Fruit fly (Drosophila melanogaster) whole organism, embryonic: ENCODE data around the gene CG17778.

Experiments
- BEAF-32 ChIP-seq: fragments of 200-800 bp; sonication (Bioruptor generic); optimal IDR thresholded peaks from 3 replicates; lab custom pipeline; 2017; ENCODE audit warnings: missing biosample characterization, missing genetic modification characterization, mild to moderate bottlenecking, moderate library complexity, missing genetic modification reagents
- C15 ChIP-seq: fragments of 200-800 bp; sonication (Bioruptor generic); IDR thresholded peaks from 3 replicates; pipeline ENCODE4 v1.3.6; 2022; ENCODE audit warnings: missing biosample characterization, missing genetic modification characterization
- CG10147 ChIP-seq: fragments of 200-800 bp; sonication (Bioruptor generic); optimal IDR thresholded peaks from 2 replicates; lab custom pipeline; 2019; ENCODE audit warnings: missing biosample characterization, mild to moderate bottlenecking, missing genetic modification characterization, moderate library complexity
- CG1024 ChIP-seq: fragments of 200-800 bp; sonication (Bioruptor generic); IDR thresholded peaks from 2 replicates; pipeline ENCODE4 v1.3.6; 2022; ENCODE audit warnings: missing biosample characterization, missing genetic modification characterization
- CG10267 ChIP-seq: fragments of 200-800 bp; sonication (Bioruptor generic); optimal IDR thresholded peaks from 2 replicates; lab custom pipeline; 2018; ENCODE audit warnings: missing biosample characterization, mild to moderate bottlenecking, missing genetic modification characterization, moderate library complexity
- CG11696 ChIP-seq: fragments of 200-800 bp; sonication (Bioruptor generic); IDR thresholded peaks from 2 replicates; pipeline ENCODE4 v1.3.6; 2022; ENCODE audit warnings: missing biosample characterization, missing genetic modification characterization
- CG12155 ChIP-seq: fragments of 200-800 bp; sonication (Bioruptor generic); optimal IDR thresholded peaks from 3 replicates; lab custom pipeline; 2016; ENCODE audit warnings: missing biosample characterization, missing genetic modification characterization
- CG14965 ChIP-seq: fragments of 200-800 bp; sonication (Bioruptor generic); optimal IDR thresholded peaks from 2 replicates; lab custom pipeline; 2016; ENCODE audit warnings: missing biosample characterization, missing genetic modification characterization, borderline replicate concordance
- CG16863 ChIP-seq: fragments of 200-800 bp; sonication (Bioruptor generic); optimal IDR thresholded peaks from 3 replicates; lab custom pipeline; 2016; ENCODE audit warnings: missing biosample characterization, missing genetic modification characterization
- CG1792 ChIP-seq: fragments of 200-800 bp; sonication (Bioruptor generic); optimal IDR thresholded peaks from 2 replicates; lab custom pipeline; 2016; ENCODE audit warnings: missing biosample characterization, missing genetic modification characterization
- CG18262 ChIP-seq: fragments of 200-800 bp; optimal IDR thresholded peaks from 3 replicates; lab custom pipeline; 2019; ENCODE audit warnings: missing biosample characterization, mild to moderate bottlenecking, missing genetic modification characterization, moderate library complexity
- CG18619 ChIP-seq: fragments of 200-800 bp; sonication (Bioruptor generic); optimal IDR thresholded peaks from 3 replicates; lab custom pipeline; 2017; ENCODE audit warnings: missing biosample characterization, mild to moderate bottlenecking, missing genetic modification characterization
- CG2116 ChIP-seq: fragments of 200-800 bp; sonication (Bioruptor generic); optimal IDR thresholded peaks from 3 replicates; lab custom pipeline; 2018; ENCODE audit warnings: missing biosample characterization, mild to moderate bottlenecking, missing genetic modification characterization
- CG2712 ChIP-seq: fragments of 200-800 bp; optimal IDR thresholded peaks from 3 replicates; lab custom pipeline; 2019; ENCODE audit warnings: missing biosample characterization, mild to moderate bottlenecking, missing genetic modification characterization, moderate library complexity
- CG2875 ChIP-seq: fragments of 200-800 bp; sonication (Bioruptor generic); optimal IDR thresholded peaks from 2 replicates; lab custom pipeline; 2017; ENCODE audit warnings: missing biosample characterization, mild to moderate bottlenecking, missing genetic modification characterization, missing genetic modification reagents
- CG4617 ChIP-seq: fragments of 200-800 bp; sonication (Bioruptor generic); optimal IDR thresholded peaks from 3 replicates; lab custom pipeline; 2016; ENCODE audit warnings: missing biosample characterization, missing genetic modification characterization, borderline replicate concordance
- CG4730 ChIP-seq: fragments of 200-800 bp; sonication (Bioruptor generic); IDR thresholded peaks from 2 replicates; pipeline ENCODE4 v1.3.6; 2022; ENCODE audit warnings: missing biosample characterization, missing genetic modification characterization
- CG4820 ChIP-seq: fragments of 200-800 bp; sonication (Bioruptor generic); optimal IDR thresholded peaks from 3 replicates; lab custom pipeline; 2016; ENCODE audit warnings: missing biosample characterization, missing genetic modification characterization
- CG6175 ChIP-seq: fragments of 200-800 bp; sonication (Bioruptor generic); IDR thresholded peaks from 3 replicates; pipeline ENCODE4 v1.3.6; 2022; ENCODE audit warnings: missing biosample characterization, missing genetic modification characterization
- CG7963 ChIP-seq: fragments of 200-800 bp; sonication (Bioruptor generic); IDR thresholded peaks from 3 replicates; pipeline ENCODE4 v1.3.6; 2022; ENCODE audit warnings: missing biosample characterization, missing genetic modification characterization; ENCODE audit not compliant: partially characterized antibody
- CG8281 ChIP-seq: fragments of 200-800 bp; sonication (Bioruptor generic); optimal IDR thresholded peaks from 2 replicates; lab custom pipeline; 2018; ENCODE audit warnings: missing biosample characterization, mild to moderate bottlenecking, missing genetic modification characterization, moderate library complexity
- CG8388 ChIP-seq: fragments of 200-800 bp; sonication (Bioruptor generic); optimal IDR thresholded peaks from 2 replicates; lab custom pipeline; 2019; ENCODE audit warnings: missing biosample characterization, mild to moderate bottlenecking, missing genetic modification characterization, moderate library complexity
- CG8765 ChIP-seq: fragments of 200-800 bp; sonication (Bioruptor generic); IDR thresholded peaks from 2 replicates; pipeline ENCODE4 v1.3.6; 2022; ENCODE audit warnings: missing biosample characterization, missing genetic modification characterization
- CG8944 ChIP-seq: fragments of 200-800 bp; sonication (Bioruptor generic); optimal IDR thresholded peaks from 3 replicates; lab custom pipeline; 2016; ENCODE audit warnings: missing biosample characterization, missing genetic modification characterization
- CrebB ChIP-seq: fragments of 200-800 bp; sonication (Bioruptor generic); optimal IDR thresholded peaks from 3 replicates; lab custom pipeline; 2018; ENCODE audit warnings: missing biosample characterization, mild to moderate bottlenecking, missing genetic modification characterization
- D19A ChIP-seq: fragments of 200-800 bp; optimal IDR thresholded peaks from 3 replicates; lab custom pipeline; 2019; ENCODE audit warnings: missing biosample characterization, mild to moderate bottlenecking, missing genetic modification characterization, moderate library complexity
- Deaf1 ChIP-seq: fragments of 200-800 bp; optimal IDR thresholded peaks from 3 replicates; lab custom pipeline; 2019; ENCODE audit warnings: missing biosample characterization, mild to moderate bottlenecking, missing genetic modification characterization, moderate library complexity
- Doc2 ChIP-seq: fragments of 200-800 bp; sonication (Bioruptor generic); IDR thresholded peaks from 2 replicates; pipeline ENCODE4 v1.3.6; 2022; ENCODE audit warnings: missing biosample characterization, missing genetic modification characterization
- Dref ChIP-seq: fragments of 200-800 bp; sonication (Bioruptor generic); IDR thresholded peaks from 2 replicates; pipeline ENCODE4 v1.3.6; 2022; ENCODE audit warnings: missing biosample characterization, missing genetic modification characterization
- Fer3 ChIP-seq: fragments of 200-800 bp; sonication (Bioruptor generic); optimal IDR thresholded peaks from 2 replicates; lab custom pipeline; 2018; ENCODE audit warnings: missing biosample characterization, mild to moderate bottlenecking, missing genetic modification characterization, moderate library complexity
- HLH3B ChIP-seq: fragments of 200-800 bp; sonication (Bioruptor generic); IDR thresholded peaks from 2 replicates; pipeline ENCODE4 v1.3.6; 2022; ENCODE audit warnings: missing biosample characterization, missing genetic modification characterization
- Max ChIP-seq: fragments of 200-800 bp; sonication (Bioruptor generic); optimal IDR thresholded peaks from 2 replicates; lab custom pipeline; 2016; ENCODE audit warnings: missing biosample characterization, mild to moderate bottlenecking, missing genetic modification characterization
- Med ChIP-seq: fragments of 200-800 bp; sonication (Bioruptor generic); peaks from one replicate; lab custom pipeline; 2016; ENCODE audit warnings: missing biosample characterization, missing genetic modification characterization, mild to moderate bottlenecking, inconsistent platforms, moderate library complexity
- NC2α ChIP-seq: fragments of 200-800 bp; sonication (Bioruptor generic); optimal IDR thresholded peaks from 2 replicates; lab custom pipeline; 2016; ENCODE audit warnings: missing biosample characterization, missing genetic modification characterization
- Nf-YC ChIP-seq: fragments of 200-800 bp; optimal IDR thresholded peaks from 3 replicates; lab custom pipeline; 2019; ENCODE audit warnings: missing biosample characterization, mild to moderate bottlenecking, missing genetic modification characterization, moderate library complexity
- Oaz ChIP-seq: fragments of 200-800 bp; sonication (Bioruptor generic); IDR thresholded peaks from 2 replicates; pipeline ENCODE4 v1.3.6; 2022; ENCODE audit warnings: missing biosample characterization, missing genetic modification characterization
- Pdp1 ChIP-seq, 2 experiments: fragments of 200-800 bp; sonication (Bioruptor generic); optimal IDR thresholded peaks; 3 replicates each; lab custom pipeline; 2016; ENCODE audit warnings: missing biosample characterization in 2 of 2, missing genetic modification characterization in 2 of 2, mild to moderate bottlenecking in 1 of 2, moderate library complexity in 1 of 2
- Sox102F ChIP-seq: fragments of 200-800 bp; sonication (Bioruptor generic); optimal IDR thresholded peaks from 2 replicates; lab custom pipeline; 2018; ENCODE audit warnings: missing biosample characterization, mild to moderate bottlenecking, missing genetic modification characterization, moderate library complexity
- Usf ChIP-seq: fragments of 200-800 bp; sonication (Bioruptor generic); optimal IDR thresholded peaks from 2 replicates; lab custom pipeline; 2017; ENCODE audit warnings: missing genotype, missing biosample characterization, missing genetic modification characterization
- br ChIP-seq: fragments of >200 bp; optimal IDR thresholded peaks from 2 replicates; lab custom pipeline; 2017
- cad ChIP-seq: fragments of >200 bp; optimal IDR thresholded peaks from 2 replicates; lab custom pipeline; 2017; ENCODE audit warnings: missing biosample characterization, missing genetic modification characterization
- exex ChIP-seq: fragments of 200-800 bp; sonication (Bioruptor generic); optimal IDR thresholded peaks from 4 replicates; lab custom pipeline; 2018; ENCODE audit warnings: missing biosample characterization, mild to moderate bottlenecking, missing genetic modification characterization, moderate library complexity
- eyg ChIP-seq: fragments of 200-800 bp; sonication (Bioruptor generic); optimal IDR thresholded peaks from 3 replicates; lab custom pipeline; 2016; ENCODE audit warnings: missing biosample characterization, missing genetic modification characterization
- hb ChIP-seq: fragments of 200-800 bp; sonication (Bioruptor generic); IDR thresholded peaks from 3 replicates; pipeline ENCODE4 v1.3.6; 2022; ENCODE audit warnings: missing biosample characterization, missing genetic modification characterization; ENCODE audit not compliant: partially characterized antibody
- nmo ChIP-seq: fragments of 200-800 bp; sonication (Bioruptor generic); optimal IDR thresholded peaks from 2 replicates; lab custom pipeline; 2018; ENCODE audit warnings: missing biosample characterization, mild to moderate bottlenecking, missing genetic modification characterization, moderate library complexity
- org-1 ChIP-seq: fragments of 200-800 bp; sonication (Bioruptor generic); optimal IDR thresholded peaks from 2 replicates; lab custom pipeline; 2017; ENCODE audit warnings: missing biosample characterization, missing genetic modification characterization
- prd ChIP-seq, 3 experiments: fragments of >200 bp in 2 of 3; fragments of 200-800 bp in 1 of 3; sonication (Bioruptor generic) in 1 of 3; optimal IDR thresholded peaks in 2 of 3; IDR thresholded peaks in 1 of 3; 2 replicates in 2 of 3; 3 replicates in 1 of 3; pipeline versions ENCODE4 v1.3.6 to Lab custom; 2017 to 2022; ENCODE audit warnings: missing biosample characterization in 1 of 3, missing genetic modification characterization in 1 of 3
- sr ChIP-seq: fragments of 200-800 bp; sonication (Bioruptor generic); IDR thresholded peaks from 3 replicates; pipeline ENCODE4 v1.3.6; 2022; ENCODE audit warnings: missing biosample characterization, missing genetic modification characterization
- ssp ChIP-seq: fragments of 200-800 bp; sonication (Bioruptor generic); IDR thresholded peaks from 2 replicates; pipeline ENCODE4 v1.3.6; 2022; ENCODE audit warnings: missing biosample characterization, missing genetic modification characterization
- trem ChIP-seq: fragments of 200-800 bp; optimal IDR thresholded peaks from 3 replicates; lab custom pipeline; 2019; ENCODE audit warnings: missing biosample characterization, mild to moderate bottlenecking, missing genetic modification characterization, moderate library complexity
- vvl ChIP-seq: fragments of 200-800 bp; sonication (Bioruptor generic); IDR thresholded peaks from 2 replicates; pipeline ENCODE4 v1.3.6; 2022; ENCODE audit warnings: missing biosample characterization, missing genetic modification characterization

Gene CG17778

DNA sequence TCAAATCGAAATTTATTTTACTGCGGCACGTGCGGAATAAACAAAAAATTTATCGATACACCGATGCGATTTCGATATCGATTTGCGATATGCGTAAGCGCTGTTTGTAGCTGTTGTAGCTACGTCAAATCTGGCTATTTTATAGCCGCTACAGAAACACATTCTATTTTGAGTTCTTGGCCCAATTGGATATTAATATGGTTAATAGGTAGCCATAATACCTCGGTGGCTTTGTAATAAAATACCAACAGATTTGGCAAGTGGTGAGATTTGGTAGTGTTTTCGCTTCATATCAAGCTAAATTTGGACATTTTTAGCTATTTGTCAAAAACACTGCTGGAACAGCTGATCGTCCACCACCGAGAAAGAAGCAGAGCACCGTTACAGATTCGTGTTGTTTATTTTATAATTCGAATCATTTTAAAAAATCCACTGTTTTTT is 6.9 kb upstream of the CG17778 start, which contains the start of the genes CG18273 and CG3156 (continued):
- TF ChIP-seq CG10147 (GFP tag; lab: Kevin White, UChicago): no peak
- no peak for TF ChIP-seq CG6175 (GFP tag; lab: Robert Waterston, UW)
- TF ChIP-seq Max (GFP tag; lab: Kevin White, UChicago): peak; percentile 52
- peak; percentile 64 for TF ChIP-seq BEAF-32 (GFP tag; lab: Kevin White, UChicago)
- TF ChIP-seq Pdp1 (GFP tag; optimal IDR thresholded peaks at IDR 0.05; lab: Kevin White, UChicago): peak in 1 of 2 experiments; percentile 41
- TF ChIP-seq hb (GFP tag; lab: Robert Waterston, UW): 0 out of 3 replicates have a peak, but pooled peaks have one; percentile 43
- TF ChIP-seq CG2875 (GFP tag; lab: Kevin White, UChicago): no peak
- TF ChIP-seq sr (GFP tag; lab: Robert Waterston, UW): no peak
- TF ChIP-seq CG2116 (GFP tag; lab: Kevin White, UChicago): peak; percentile 82
- peak; percentile 65 for TF ChIP-seq nmo
- TF ChIP-seq D19A (tag; lab: Kevin White, UChicago): no peak
- TF ChIP-seq CG18619 (GFP tag; lab: Kevin White, UChicago): no peak
- TF ChIP-seq Med (GFP tag; lab: Kevin White, UChicago): peak; percentile 81
- TF ChIP-seq C15 (GFP tag; lab: Robert Waterston, UW): no peak
- TF ChIP-seq CG8281 (tag; lab: Kevin White, UChicago): no peak
- no peak for TF ChIP-seq vvl
- TF ChIP-seq NC2α (GFP tag; lab: Kevin White, UChicago): no peak
- no peak for TF ChIP-seq org-1 (GFP tag; lab: Kevin White, UChicago)
- TF ChIP-seq CG10267 (tag; lab: Kevin White, UChicago): peak; percentile 60
- TF ChIP-seq trem (tag; lab: Kevin White, UChicago): peak; percentile 73
- peak; percentile 42 for TF ChIP-seq CG2712 (tag; lab: Kevin White, UChicago)
- no peak for TF ChIP-seq cad (GFP tag; lab: Kevin White, UChicago)
- TF ChIP-seq CG14965 (GFP tag; lab: Kevin White, UChicago): no peak
- no peak for TF ChIP-seq CG4820 (GFP tag; lab: Kevin White, UChicago)
- no peak for TF ChIP-seq prd (optimal IDR thresholded peaks at IDR 0.05; lab: Kevin White, UChicago)
- TF ChIP-seq prd (GFP tag; IDR thresholded peaks at IDR 0.05; lab: Robert Waterston, UW): no peak
- no peak for TF ChIP-seq CG8944 (GFP tag; lab: Kevin White, UChicago)
- no peak for TF ChIP-seq CG11696 (GFP tag; lab: Robert Waterston, UW)
- TF ChIP-seq br (lab: Kevin White, UChicago): no peak
- no peak for TF ChIP-seq CG18262 (tag; lab: Kevin White, UChicago)
- TF ChIP-seq ssp: peak; percentile 61
- no peak for TF ChIP-seq CG4730 (GFP tag; lab: Robert Waterston, UW)
- TF ChIP-seq Sox102F (GFP tag; lab: Kevin White, UChicago): no peak
- no peak for TF ChIP-seq HLH3B
- no peak for TF ChIP-seq eyg (GFP tag; lab: Kevin White, UChicago)
- no peak for TF ChIP-seq CG8388
- TF ChIP-seq CG4617: no peak
- TF ChIP-seq Deaf1: no peak
- TF ChIP-seq CG12155 (GFP tag; lab: Kevin White, UChicago): no peak
- no peak for TF ChIP-seq Fer3 (tag; lab: Kevin White, UChicago)
- TF ChIP-seq CG1792 (GFP tag; lab: Kevin White, UChicago): peak; percentile 46
- TF ChIP-seq CG1024: no peak
- no peak for TF ChIP-seq Usf (GFP tag; lab: Kevin White, UChicago)
- peak; percentile 74 for TF ChIP-seq Dref (GFP tag; lab: Robert Waterston, UW)
- TF ChIP-seq exex (tag; lab: Kevin White, UChicago): no peak
- no peak for TF ChIP-seq Doc2 (GFP tag; lab: Robert Waterston, UW)
- TF ChIP-seq CrebB (tag; lab: Kevin White, UChicago): no peak
- TF ChIP-seq CG16863 (GFP tag; lab: Kevin White, UChicago): no peak
- TF ChIP-seq Nf-YC (tag; lab: Kevin White, UChicago): peak; percentile 53
- TF ChIP-seq Oaz (GFP tag; lab: Robert Waterston, UW): no peak
- no peak for TF ChIP-seq CG7963 (GFP tag; lab: Robert Waterston, UW)
- no peak for TF ChIP-seq CG8765 (GFP tag; lab: Robert Waterston, UW)
